Worm (Caenorhabditis elegans) whole organism, L1 larva: ENCODE results near the gene D1014.13.

Experiments
- aly-2 ChIP-seq: fragments of 150-350 bp; optimal IDR thresholded peaks from 2 replicates; lab custom pipeline; 2014; ENCODE audit warnings: missing biosample characterization, missing genetic modification characterization
- ama-1 ChIP-seq: fragments of 150-350 bp; optimal IDR thresholded peaks from 2 replicates; lab custom pipeline; 2014
- ceh-88 ChIP-seq: fragments of 200-800 bp; sonication (Bioruptor generic); IDR thresholded peaks from 2 replicates; pipeline ENCODE4 v1.3.6; 2022; ENCODE audit warnings: missing genetic modification characterization, missing compliant biosample characterization
- lin-35 ChIP-seq, 2 experiments: fragments of 150-350 bp; optimal IDR thresholded peaks; 2 replicates each; lab custom pipeline; 2014; ENCODE audit warnings: missing biosample characterization in 2 of 2, missing genetic modification characterization in 2 of 2, missing genetic modification reagents in 2 of 2
- lir-3 ChIP-seq: sonication (generic microtip); optimal IDR thresholded peaks from 2 replicates; lab custom pipeline; 2016; ENCODE audit warnings: mild to moderate bottlenecking, missing genetic modification characterization, moderate library complexity, missing compliant biosample characterization; ENCODE audit not compliant: poor library complexity
- mab-9 ChIP-seq: fragments of 200-800 bp; sonication (Bioruptor generic); IDR thresholded peaks from 2 replicates; pipeline ENCODE4 v1.3.6; 2022; ENCODE audit warnings: missing genetic modification reagents, missing genetic modification characterization, missing compliant biosample characterization
- mdl-1 ChIP-seq, 2 experiments: fragments of 150-350 bp; optimal IDR thresholded peaks; 2 replicates each; lab custom pipeline; 2014 to 2017; ENCODE audit warnings: missing biosample characterization in 2 of 2, missing genetic modification characterization in 2 of 2, inconsistent platforms in 1 of 2
- mep-1 ChIP-seq: fragments of 150-350 bp; optimal IDR thresholded peaks from 2 replicates; lab custom pipeline; 2014; ENCODE audit warnings: missing biosample characterization, missing genetic modification characterization
- nhr-11 ChIP-seq: fragments of 150-350 bp; optimal IDR thresholded peaks from 2 replicates; lab custom pipeline; 2014; ENCODE audit warnings: missing biosample characterization, missing genetic modification characterization
- nhr-237 ChIP-seq: fragments of 150-350 bp; optimal IDR thresholded peaks from 2 replicates; lab custom pipeline; 2014; ENCODE audit warnings: missing biosample characterization, missing genetic modification characterization
- pag-3 ChIP-seq: sonication (generic microtip); optimal IDR thresholded peaks from 2 replicates; lab custom pipeline; 2017; ENCODE audit warnings: missing genetic modification characterization, mild to moderate bottlenecking, missing compliant biosample characterization, antibody characterized with exemption, borderline replicate concordance; ENCODE audit not compliant: insufficient read depth
- pax-3 ChIP-seq: fragments of 200-800 bp; sonication (Bioruptor generic); optimal IDR thresholded peaks from 2 replicates; lab custom pipeline; 2018; ENCODE audit warnings: mild to moderate bottlenecking, missing genetic modification characterization, moderate library complexity, missing compliant biosample characterization
- swsn-7 ChIP-seq: sonication (generic microtip); optimal IDR thresholded peaks from 2 replicates; lab custom pipeline; 2016; ENCODE audit warnings: missing genetic modification characterization, missing compliant biosample characterization
- zag-1 ChIP-seq: fragments of 150-350 bp; optimal IDR thresholded peaks from 2 replicates; lab custom pipeline; 2014; ENCODE audit warnings: missing biosample characterization, missing genetic modification characterization

- TF ChIP-seq ceh-88 (GFP tag; lab: Robert Waterston, UW) (no peak), pax-3 (no peak), mdl-1 (tag; optimal IDR thresholded peaks at IDR 0.05; lab: Kevin White, UChicago) (no peak), pag-3 (tag; lab: Kevin White, UChicago) (no peak), lir-3 (no peak), ama-1 (lab: Kevin White, UChicago) (no peak), swsn-7 (tag; lab: Kevin White, UChicago) (no peak), nhr-11 (tag; lab: Kevin White, UChicago) (no peak), lin-35 (GFP tag; optimal IDR thresholded peaks at IDR 0.05; lab: Kevin White, UChicago) (no peak), aly-2 (tag; lab: Kevin White, UChicago) (no peak), mep-1 (tag; lab: Kevin White, UChicago) (no peak), nhr-237 (tag; lab: Kevin White, UChicago) (no peak), mab-9 (GFP tag; lab: Robert Waterston, UW) (no peak), zag-1 (tag; lab: Kevin White, UChicago) (no peak)
Observed at ce11 chrV:8177349-8177748, 31.9 kb downstream of the D1014.13 start, which contains the start of gene F20D6.9.
